Worm (Caenorhabditis elegans) whole organism, late embryonic: ENCODE results near the gene oac-53.
"Not testable (repeated sequence)": the region's sequence is repeated elsewhere in the genome, so short reads cannot be mapped to it uniquely, and the experiment has no call there.

Experiments used
- K09A11.1 ChIP-seq: sonication (generic microtip); optimal IDR thresholded peaks from 2 replicates; lab custom pipeline; 2017; ENCODE audit warnings: antibody characterized with exemption, mild to moderate bottlenecking, missing genetic modification characterization, missing compliant biosample characterization; ENCODE audit not compliant: insufficient read depth
- T23F11.4 ChIP-seq: fragments of 200-800 bp; sonication (Bioruptor generic); optimal IDR thresholded peaks from 2 replicates; lab custom pipeline; 2018; ENCODE audit warnings: mild to moderate bottlenecking, missing genetic modification characterization, missing compliant biosample characterization
- ahr-1 ChIP-seq: sonication (generic microtip); optimal IDR thresholded peaks from 2 replicates; lab custom pipeline; 2016; ENCODE audit warnings: missing genetic modification characterization, missing compliant biosample characterization
- ama-1 ChIP-seq: fragments of 150-350 bp; optimal IDR thresholded peaks from 2 replicates; lab custom pipeline; 2014
- ceh-14 ChIP-seq: sonication (generic microtip); optimal IDR thresholded peaks from 2 replicates; lab custom pipeline; 2016; ENCODE audit warnings: missing genotype, missing genetic modification characterization, missing compliant biosample characterization
- ceh-2 ChIP-seq: sonication (generic microtip); optimal IDR thresholded peaks from 2 replicates; lab custom pipeline; 2016; ENCODE audit warnings: missing genotype, missing genetic modification characterization, missing compliant biosample characterization
- ceh-30 ChIP-seq: fragments of 150-350 bp; optimal IDR thresholded peaks from 2 replicates; lab custom pipeline; 2014; ENCODE audit warnings: missing biosample characterization, missing genetic modification characterization
- ceh-45 ChIP-seq: fragments of 200-800 bp; sonication (Bioruptor generic); IDR thresholded peaks from 2 replicates; pipeline ENCODE4 v1.3.6; 2022; ENCODE audit warnings: missing genetic modification reagents, missing genetic modification characterization, missing compliant biosample characterization
- ceh-48 ChIP-seq: sonication (generic microtip); optimal IDR thresholded peaks from 2 replicates; lab custom pipeline; 2016; ENCODE audit warnings: missing genetic modification characterization, inconsistent platforms, missing compliant biosample characterization
- ceh-6 ChIP-seq: fragments of 200-800 bp; sonication (Bioruptor generic); optimal IDR thresholded peaks from 2 replicates; lab custom pipeline; 2018; ENCODE audit warnings: mild to moderate bottlenecking, missing genetic modification characterization, missing compliant biosample characterization
- dmd-4 ChIP-seq: sonication (generic microtip); optimal IDR thresholded peaks from 2 replicates; lab custom pipeline; 2016; ENCODE audit warnings: borderline replicate concordance, missing genetic modification characterization, missing compliant biosample characterization
- dve-1 ChIP-seq: sonication (generic microtip); optimal IDR thresholded peaks from 2 replicates; lab custom pipeline; 2017; ENCODE audit warnings: antibody characterized with exemption, mild to moderate bottlenecking, missing genetic modification characterization, missing compliant biosample characterization
- fax-1 ChIP-seq: sonication (generic microtip); optimal IDR thresholded peaks from 2 replicates; lab custom pipeline; 2016; ENCODE audit warnings: missing genotype, missing genetic modification characterization, missing compliant biosample characterization
- fkh-10 ChIP-seq: fragments of 150-350 bp; optimal IDR thresholded peaks from 2 replicates; lab custom pipeline; 2014; ENCODE audit warnings: missing biosample characterization, missing genetic modification reagents, missing genetic modification characterization
- hlh-15 ChIP-seq: sonication (generic microtip); optimal IDR thresholded peaks from 2 replicates; lab custom pipeline; 2016; ENCODE audit warnings: missing genetic modification characterization, missing compliant biosample characterization
- hlh-8 ChIP-seq: sonication (generic microtip); optimal IDR thresholded peaks from 2 replicates; lab custom pipeline; 2016; ENCODE audit warnings: missing genotype, missing genetic modification characterization, missing compliant biosample characterization
- lim-6 ChIP-seq: sonication (generic microtip); optimal IDR thresholded peaks from 2 replicates; lab custom pipeline; 2016; ENCODE audit warnings: missing genetic modification characterization, missing compliant biosample characterization
- lin-11 ChIP-seq: fragments of 200-800 bp; sonication (Bioruptor generic); optimal IDR thresholded peaks from 2 replicates; lab custom pipeline; 2018; ENCODE audit warnings: mild to moderate bottlenecking, missing genetic modification characterization, missing compliant biosample characterization
- madf-2 ChIP-seq: sonication (generic microtip); optimal IDR thresholded peaks from 2 replicates; lab custom pipeline; 2017; ENCODE audit warnings: missing genetic modification characterization, missing compliant biosample characterization
- nfya-1 ChIP-seq: sonication (generic microtip); optimal IDR thresholded peaks from 2 replicates; lab custom pipeline; 2017; ENCODE audit warnings: missing genetic modification characterization, mild to moderate bottlenecking, missing compliant biosample characterization, antibody characterized with exemption, moderate library complexity
- nhr-11 ChIP-seq: fragments of 150-350 bp; optimal IDR thresholded peaks from 2 replicates; lab custom pipeline; 2014; ENCODE audit warnings: missing biosample characterization, missing genetic modification characterization
- nhr-232 ChIP-seq: sonication (generic microtip); optimal IDR thresholded peaks from 2 replicates; lab custom pipeline; 2016; ENCODE audit warnings: missing genetic modification characterization, missing compliant biosample characterization
- npax-4 ChIP-seq: sonication (generic microtip); optimal IDR thresholded peaks from 2 replicates; lab custom pipeline; 2016; ENCODE audit warnings: missing genetic modification characterization, missing compliant biosample characterization
- pat-9 ChIP-seq: fragments of 200-800 bp; sonication (Bioruptor generic); optimal IDR thresholded peaks from 2 replicates; lab custom pipeline; 2018; ENCODE audit warnings: mild to moderate bottlenecking, missing genetic modification characterization, moderate library complexity, missing compliant biosample characterization
- pax-1 ChIP-seq: fragments of 150-350 bp; optimal IDR thresholded peaks from 2 replicates; lab custom pipeline; 2014; ENCODE audit warnings: missing biosample characterization, missing genetic modification characterization
- pha-4 ChIP-seq: fragments of 150-350 bp; optimal IDR thresholded peaks from 2 replicates; lab custom pipeline; 2018; ENCODE audit warnings: missing biosample characterization, missing genetic modification reagents, missing genetic modification characterization
- pqm-1 ChIP-seq: sonication (generic microtip); optimal IDR thresholded peaks from 2 replicates; lab custom pipeline; 2016; ENCODE audit warnings: missing genetic modification characterization, missing compliant biosample characterization
- pros-1 ChIP-seq: fragments of 150-350 bp; optimal IDR thresholded peaks from 2 replicates; lab custom pipeline; 2014; ENCODE audit warnings: missing biosample characterization, missing genetic modification reagents, missing genetic modification characterization
- ref-2 ChIP-seq: sonication (generic microtip); optimal IDR thresholded peaks from 2 replicates; lab custom pipeline; 2016; ENCODE audit warnings: missing genetic modification characterization, missing compliant biosample characterization
- syd-9 ChIP-seq: sonication (generic microtip); optimal IDR thresholded peaks from 2 replicates; lab custom pipeline; 2016; ENCODE audit warnings: mild to moderate bottlenecking, missing genetic modification characterization, moderate library complexity, missing compliant biosample characterization
- tbx-7 ChIP-seq: sonication (generic microtip); optimal IDR thresholded peaks from 2 replicates; lab custom pipeline; 2016; ENCODE audit warnings: missing genotype, missing genetic modification characterization, missing compliant biosample characterization
- ttx-3 ChIP-seq: sonication (generic microtip); optimal IDR thresholded peaks from 2 replicates; lab custom pipeline; 2016; ENCODE audit warnings: missing genetic modification reagents, missing genetic modification characterization, missing compliant biosample characterization
- unc-55 ChIP-seq: sonication (generic microtip); optimal IDR thresholded peaks from 2 replicates; lab custom pipeline; 2017; ENCODE audit warnings: missing biosample characterization, missing genetic modification reagents, missing genetic modification characterization
- unc-86 ChIP-seq: sonication (generic microtip); optimal IDR thresholded peaks from 2 replicates; lab custom pipeline; 2016; ENCODE audit warnings: missing genetic modification characterization, missing compliant biosample characterization

oac-53 gene

ce11 chrV:16668473-16668872 lies 40.7 kb upstream of the oac-53 start, which contains the start of gene F14F8.9:
Gene F14F8.9 (minus strand): TSS chrV:16668573.
- TF ChIP-seq hlh-15 (tag; lab: Kevin White, UChicago) (no peak), ama-1 (lab: Kevin White, UChicago) (no peak), tbx-7 (tag; lab: Kevin White, UChicago) (no peak), ceh-45 (GFP tag; lab: Robert Waterston, UW) (no peak), T23F11.4 (GFP tag; lab: Kevin White, UChicago) (no peak), pat-9 (tag; lab: Kevin White, UChicago) (no peak), unc-86 (no peak), madf-2 (tag; lab: Kevin White, UChicago) (no peak), dve-1 (tag; lab: Kevin White, UChicago) (no peak), ahr-1 (tag; lab: Kevin White, UChicago) (no peak), dmd-4 (tag; lab: Kevin White, UChicago) (no peak), fax-1 (tag; lab: Kevin White, UChicago) (no peak), pax-1 (tag; lab: Kevin White, UChicago) (no peak), ceh-14 (tag; lab: Kevin White, UChicago) (no peak), syd-9 (tag; lab: Kevin White, UChicago) (no peak), nhr-11 (tag; lab: Kevin White, UChicago) (no peak), pha-4 (tag; lab: Kevin White, UChicago) (no peak)

- no peak for TF ChIP-seq ceh-2 (tag; lab: Kevin White, UChicago)
- no peak for TF ChIP-seq ceh-6 (GFP tag; lab: Kevin White, UChicago)
- TF ChIP-seq npax-4 (tag; lab: Kevin White, UChicago): no peak
- TF ChIP-seq ttx-3 (tag; lab: Kevin White, UChicago): no peak
- TF ChIP-seq hlh-8: no peak
- no peak for TF ChIP-seq nfya-1 (tag; lab: Kevin White, UChicago)
- no peak for TF ChIP-seq ref-2 (tag; lab: Kevin White, UChicago)
- TF ChIP-seq pat-9 (tag; lab: Kevin White, UChicago): no peak
- no peak for TF ChIP-seq K09A11.1 (tag; lab: Kevin White, UChicago)
- TF ChIP-seq nhr-232 (tag; lab: Kevin White, UChicago): no peak
- no peak for TF ChIP-seq pqm-1 (tag; lab: Kevin White, UChicago)
- no peak for TF ChIP-seq ceh-48 (tag; lab: Kevin White, UChicago)
- TF ChIP-seq ceh-45 (GFP tag; lab: Robert Waterston, UW): no peak
- TF ChIP-seq ceh-30: no peak
- TF ChIP-seq ceh-14 (tag; lab: Kevin White, UChicago): no peak
- no peak for TF ChIP-seq fkh-10
These were observed 38.9 kb upstream of the oac-53 start, which contains the start of gene F14F8.14 for ce11 chrV:16666647-16667046. Gene F14F8.14 (minus strand): TSS chrV:16666747.

- TF ChIP-seq hlh-8; lin-11 (tag; lab: Kevin White, UChicago); pros-1 (tag; lab: Kevin White, UChicago): not testable (repeated sequence)
These were observed 33.0 kb upstream of the oac-53 start, which contains the start of gene Y70C5B.2 for ce11 chrV:16660816-16661215. Gene Y70C5B.2 (minus strand): TSS chrV:16660916.

ce11 chrV:16654242-16654641 lies 26.5 kb upstream of the oac-53 start, which contains the start of gene W06G6.15:
Gene W06G6.15 (plus strand): TSS chrV:16654542.
- not testable (repeated sequence) for TF ChIP-seq unc-55 (GFP tag; lab: Kevin White, UChicago); lim-6; ceh-14 (tag; lab: Kevin White, UChicago)
- TF ChIP-seq, all 69 proteins: peak for 0; not testable (repeated sequence) for 69

- TF ChIP-seq ceh-14 (tag; lab: Kevin White, UChicago); unc-55 (GFP tag; lab: Kevin White, UChicago); ama-1 (lab: Kevin White, UChicago): not testable (repeated sequence)
These were observed 21.4 kb upstream of the oac-53 start, which contains the start of gene W06G6.11 for ce11 chrV:16649200-16649599. Gene W06G6.11 (minus strand): TSS chrV:16649300.
